Worm (Caenorhabditis elegans) whole organism, young adult: Measurements from ENCODE around the gene srx-87.

Source experiments
- B0019.2 ChIP-seq: fragments of 200-800 bp; sonication (Bioruptor generic); conservative IDR thresholded peaks from 2 replicates; pipeline ENCODE4 v1.3.6; 2022; ENCODE audit warnings: missing genetic modification reagents, missing genetic modification characterization, missing compliant biosample characterization
- C17E4.6 ChIP-seq: fragments of 200-800 bp; sonication (Bioruptor generic); IDR thresholded peaks from 2 replicates; pipeline ENCODE4 v1.3.6; 2022; ENCODE audit warnings: missing genetic modification reagents, missing genetic modification characterization, missing compliant biosample characterization
- F33H1.4 ChIP-seq: fragments of 200-800 bp; sonication (Bioruptor generic); IDR thresholded peaks from 2 replicates; pipeline ENCODE4 v1.3.6; 2022; ENCODE audit warnings: missing genetic modification reagents, missing genetic modification characterization, missing compliant biosample characterization
- Y53F4B.3 ChIP-seq: fragments of 200-800 bp; sonication (Bioruptor generic); IDR thresholded peaks from 2 replicates; pipeline ENCODE4 v1.3.6; 2022; ENCODE audit warnings: missing genetic modification reagents, missing genetic modification characterization, missing compliant biosample characterization
- Y56A3A.18 ChIP-seq: fragments of 200-800 bp; sonication (Bioruptor generic); IDR thresholded peaks from 2 replicates; pipeline ENCODE4 v1.3.6; 2022; ENCODE audit warnings: missing genetic modification reagents, missing genetic modification characterization, missing compliant biosample characterization
- Y95B8A.8 ChIP-seq: fragments of 200-800 bp; sonication (Bioruptor generic); IDR thresholded peaks from 2 replicates; pipeline ENCODE4 v1.3.6; 2022; ENCODE audit warnings: missing genetic modification reagents, missing genetic modification characterization, missing compliant biosample characterization
- akir-1 ChIP-seq: fragments of 200-800 bp; sonication (Bioruptor generic); optimal IDR thresholded peaks from 2 replicates; lab custom pipeline; 2018; ENCODE audit warnings: mild to moderate bottlenecking, missing genetic modification characterization, moderate library complexity, missing compliant biosample characterization
- aptf-3 ChIP-seq: fragments of 200-800 bp; sonication (Bioruptor generic); IDR thresholded peaks from 2 replicates; pipeline ENCODE4 v1.3.6; 2022; ENCODE audit warnings: missing genetic modification characterization, missing compliant biosample characterization
- attf-5 ChIP-seq: fragments of 200-800 bp; sonication (Bioruptor generic); optimal IDR thresholded peaks from 2 replicates; lab custom pipeline; 2018; ENCODE audit warnings: mild to moderate bottlenecking, missing genetic modification characterization, missing compliant biosample characterization
- ccch-3 ChIP-seq: fragments of 200-800 bp; sonication (Bioruptor generic); optimal IDR thresholded peaks from 2 replicates; lab custom pipeline; 2018; ENCODE audit warnings: mild to moderate bottlenecking, missing genetic modification characterization, missing compliant biosample characterization
- cebp-1 ChIP-seq, 2 experiments: fragments of 200-800 bp in 1 of 2; sonication (Bioruptor generic) in 1 of 2; sonication (generic microtip) in 1 of 2; IDR thresholded peaks in 1 of 2; optimal IDR thresholded peaks in 1 of 2; 2 replicates each; pipeline versions ENCODE4 v1.3.6 to Lab custom; 2017 to 2022; ENCODE audit warnings: missing compliant biosample characterization in 2 of 2, missing genetic modification characterization in 2 of 2, mild to moderate bottlenecking in 1 of 2, missing genetic modification reagents in 1 of 2, moderate library complexity in 1 of 2
- cebp-2 ChIP-seq: fragments of 200-800 bp; sonication (Bioruptor generic); IDR thresholded peaks from 2 replicates; pipeline ENCODE4 v1.3.6; 2022; ENCODE audit warnings: missing genetic modification characterization, missing compliant biosample characterization
- ceh-100 ChIP-seq: fragments of 200-800 bp; sonication (Bioruptor generic); IDR thresholded peaks from 2 replicates; pipeline ENCODE4 v1.3.6; 2022; ENCODE audit warnings: missing genetic modification reagents, missing genetic modification characterization, missing compliant biosample characterization
- dox-1 ChIP-seq: fragments of 200-800 bp; sonication (Bioruptor generic); IDR thresholded peaks from 2 replicates; pipeline ENCODE4 v1.3.6; 2022; ENCODE audit warnings: missing genetic modification reagents, missing genetic modification characterization, missing compliant biosample characterization
- dpl-1 ChIP-seq: fragments of 150-350 bp; optimal IDR thresholded peaks from 2 replicates; lab custom pipeline; 2014; ENCODE audit warnings: missing biosample characterization, missing genetic modification reagents, missing genetic modification characterization
- egl-18 ChIP-seq: fragments of 200-800 bp; sonication (Bioruptor generic); IDR thresholded peaks from 2 replicates; pipeline ENCODE4 v1.3.6; 2022; ENCODE audit warnings: missing genetic modification reagents, missing genetic modification characterization, missing compliant biosample characterization
- ets-4 ChIP-seq: fragments of 200-800 bp; sonication (Bioruptor generic); optimal IDR thresholded peaks from 2 replicates; lab custom pipeline; 2018; ENCODE audit warnings: mild to moderate bottlenecking, missing genetic modification characterization, missing compliant biosample characterization
- fkh-3 ChIP-seq: sonication (generic microtip); optimal IDR thresholded peaks from 2 replicates; lab custom pipeline; 2016; ENCODE audit warnings: mild to moderate bottlenecking, missing genetic modification characterization, missing compliant biosample characterization
- gei-17 ChIP-seq: fragments of 200-800 bp; sonication (Bioruptor generic); optimal IDR thresholded peaks from 2 replicates; lab custom pipeline; 2018; ENCODE audit warnings: mild to moderate bottlenecking, missing genetic modification characterization, missing compliant biosample characterization
- him-1 ChIP-seq: sonication (generic microtip); optimal IDR thresholded peaks from 2 replicates; lab custom pipeline; 2016; ENCODE audit warnings: missing genotype, missing genetic modification reagents, missing genetic modification characterization, missing compliant biosample characterization
- hlh-26 ChIP-seq: fragments of 200-800 bp; sonication (Bioruptor generic); conservative IDR thresholded peaks from 2 replicates; pipeline ENCODE4 v1.3.6; 2022; ENCODE audit warnings: missing genetic modification reagents, missing genetic modification characterization, missing compliant biosample characterization
- hmg-1.2 ChIP-seq: fragments of 200-800 bp; sonication (Bioruptor generic); IDR thresholded peaks from 2 replicates; pipeline ENCODE4 v1.3.6; 2022; ENCODE audit warnings: missing genetic modification reagents, missing genetic modification characterization, missing compliant biosample characterization
- lag-1 ChIP-seq: fragments of 200-800 bp; sonication (Bioruptor generic); IDR thresholded peaks from 2 replicates; pipeline ENCODE4 v1.3.6; 2022; ENCODE audit warnings: missing genetic modification reagents, missing genetic modification characterization, missing compliant biosample characterization
- let-526 ChIP-seq: fragments of 200-800 bp; sonication (Bioruptor generic); IDR thresholded peaks from 2 replicates; pipeline ENCODE4 v1.3.6; 2022; ENCODE audit warnings: missing genetic modification reagents, missing genetic modification characterization, missing compliant biosample characterization
- lin-26 ChIP-seq: fragments of 200-800 bp; sonication (Bioruptor generic); IDR thresholded peaks from 2 replicates; pipeline ENCODE4 v1.3.6; 2022; ENCODE audit warnings: missing genetic modification reagents, missing genetic modification characterization, missing compliant biosample characterization
- lir-1 ChIP-seq: fragments of 200-800 bp; sonication (Bioruptor generic); conservative IDR thresholded peaks from 2 replicates; pipeline ENCODE4 v1.3.6; 2022; ENCODE audit warnings: missing genetic modification reagents, missing genetic modification characterization, missing compliant biosample characterization
- madf-8 ChIP-seq: fragments of 200-800 bp; sonication (Bioruptor generic); conservative IDR thresholded peaks from 2 replicates; pipeline ENCODE4 v1.3.6; 2022; ENCODE audit warnings: missing genetic modification reagents, missing genetic modification characterization, missing compliant biosample characterization
- mcd-1 ChIP-seq: fragments of 200-800 bp; sonication (Bioruptor generic); IDR thresholded peaks from 2 replicates; pipeline ENCODE4 v1.3.6; 2022; ENCODE audit warnings: missing genetic modification reagents, missing genetic modification characterization, missing compliant biosample characterization
- nfyb-1 ChIP-seq: fragments of 200-800 bp; sonication (Bioruptor generic); IDR thresholded peaks from 2 replicates; pipeline ENCODE4 v1.3.6; 2022; ENCODE audit warnings: missing genetic modification reagents, missing genetic modification characterization, missing compliant biosample characterization
- pbrm-1 ChIP-seq: fragments of 200-800 bp; sonication (Bioruptor generic); IDR thresholded peaks from 2 replicates; pipeline ENCODE4 v1.3.6; 2022; ENCODE audit warnings: missing genetic modification reagents, missing genetic modification characterization, missing compliant biosample characterization
- rcor-1 ChIP-seq: fragments of 200-800 bp; sonication (Bioruptor generic); IDR thresholded peaks from 2 replicates; pipeline ENCODE4 v1.3.6; 2022; ENCODE audit warnings: missing genetic modification reagents, missing genetic modification characterization, missing compliant biosample characterization
- rec-8 ChIP-seq, 2 experiments: sonication (generic microtip); optimal IDR thresholded peaks; 2 replicates each; lab custom pipeline; 2016; ENCODE audit warnings: mild to moderate bottlenecking in 2 of 2, missing genetic modification characterization in 2 of 2, missing genetic modification reagents in 2 of 2, missing genotype in 2 of 2, missing biosample characterization in 1 of 2, missing compliant biosample characterization in 1 of 2, moderate library complexity in 1 of 2
- repo-1 ChIP-seq: sonication (generic microtip); optimal IDR thresholded peaks from 2 replicates; lab custom pipeline; 2017; ENCODE audit warnings: mild to moderate bottlenecking, missing genetic modification characterization, missing compliant biosample characterization
- sdz-38 ChIP-seq: sonication (generic microtip); optimal IDR thresholded peaks from 2 replicates; lab custom pipeline; 2016; ENCODE audit warnings: missing genotype, missing genetic modification characterization, missing compliant biosample characterization
- sea-2 ChIP-seq: fragments of 200-800 bp; sonication (Bioruptor generic); IDR thresholded peaks from 2 replicates; pipeline ENCODE4 v1.3.6; 2022; ENCODE audit warnings: missing genetic modification characterization, missing compliant biosample characterization
- snpc-1.3 ChIP-seq: sonication (generic microtip); optimal IDR thresholded peaks from 2 replicates; lab custom pipeline; 2017; ENCODE audit warnings: missing genetic modification characterization, mild to moderate bottlenecking, missing compliant biosample characterization, antibody characterized with exemption, moderate library complexity, missing genotype, missing genetic modification reagents; ENCODE audit not compliant: insufficient read depth
- somi-1 ChIP-seq: fragments of 200-800 bp; sonication (Bioruptor generic); optimal IDR thresholded peaks from 2 replicates; lab custom pipeline; 2018; ENCODE audit warnings: mild to moderate bottlenecking, missing genetic modification characterization, missing compliant biosample characterization
- tbp1 ChIP-seq: fragments of 200-800 bp; sonication (Bioruptor generic); optimal IDR thresholded peaks from 2 replicates; lab custom pipeline; 2018; ENCODE audit warnings: mild to moderate bottlenecking, missing genetic modification characterization, missing compliant biosample characterization
- tlf-1 ChIP-seq: fragments of 200-800 bp; sonication (Bioruptor generic); optimal IDR thresholded peaks from 2 replicates; lab custom pipeline; 2018; ENCODE audit warnings: mild to moderate bottlenecking, missing genetic modification characterization, missing compliant biosample characterization
- unc-130 ChIP-seq: sonication (generic microtip); optimal IDR thresholded peaks from 2 replicates; lab custom pipeline; 2016; ENCODE audit warnings: missing genetic modification reagents, missing genetic modification characterization, missing compliant biosample characterization
- xnd-1 ChIP-seq: sonication (generic microtip); optimal IDR thresholded peaks from 2 replicates; lab custom pipeline; 2016; ENCODE audit warnings: missing genotype, missing genetic modification reagents, missing genetic modification characterization, missing compliant biosample characterization
- zfh-2 ChIP-seq: fragments of 200-800 bp; sonication (Bioruptor generic); conservative IDR thresholded peaks from 2 replicates; pipeline ENCODE4 v1.3.6; 2022; ENCODE audit warnings: missing genetic modification reagents, missing genetic modification characterization, missing compliant biosample characterization
- zim-3 ChIP-seq: sonication (generic microtip); optimal IDR thresholded peaks from 2 replicates; lab custom pipeline; 2017; ENCODE audit warnings: mild to moderate bottlenecking, missing genetic modification characterization, moderate library complexity, missing compliant biosample characterization

Gene srx-87

DNA sequence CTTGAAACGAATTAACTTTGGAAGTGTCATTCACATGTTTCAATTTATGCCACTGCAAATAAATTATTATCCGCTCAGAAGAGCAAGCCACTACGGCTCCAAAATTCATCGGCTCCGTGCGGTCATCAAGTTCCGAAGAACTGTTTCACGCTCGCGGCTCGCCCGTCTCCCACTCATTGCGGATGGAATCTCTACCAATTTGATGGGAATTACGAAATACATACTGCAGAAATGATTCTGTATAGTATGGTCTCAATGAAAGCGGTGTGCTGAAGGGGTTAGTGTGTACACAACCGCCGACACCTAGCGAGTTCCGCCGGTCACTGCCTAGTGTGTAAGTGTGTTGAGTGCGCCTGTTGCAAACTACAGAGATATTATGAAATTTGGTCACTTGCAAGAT is 20.4 kb downstream of the srx-87 start (continued):
- no peak for TF ChIP-seq madf-8
- TF ChIP-seq snpc-1.3, result peak; percentile 43
- no peak for TF ChIP-seq unc-130 (GFP tag; lab: Kevin White, UChicago)

ce11 chrV:11589433-11589832 is 24.8 kb downstream of the srx-87 start, which contains the start of gene srx-82:
Gene srx-82, plus strand, starts transcription at chrV:11589733.
- TF ChIP-seq dox-1 (GFP tag; lab: Robert Waterston, UW) (no peak), hlh-26 (GFP tag; lab: Robert Waterston, UW) (no peak), Y53F4B.3 (no peak), Y56A3A.18 (GFP tag; lab: Robert Waterston, UW) (no peak), ceh-100 (GFP tag; lab: Robert Waterston, UW) (no peak), somi-1 (no peak), cebp-1 (GFP tag; IDR thresholded peaks at IDR 0.05; lab: Robert Waterston, UW) (no peak), cebp-1 (tag; optimal IDR thresholded peaks at IDR 0.05; lab: Kevin White, UChicago) (no peak), aptf-3 (GFP tag; lab: Robert Waterston, UW) (no peak), C17E4.6 (no peak), tlf-1 (no peak), lir-1 (GFP tag; lab: Robert Waterston, UW) (no peak), sdz-38 (tag; lab: Kevin White, UChicago) (no peak), ccch-3 (GFP tag; lab: Kevin White, UChicago) (no peak), repo-1 (no peak)

DNA sequence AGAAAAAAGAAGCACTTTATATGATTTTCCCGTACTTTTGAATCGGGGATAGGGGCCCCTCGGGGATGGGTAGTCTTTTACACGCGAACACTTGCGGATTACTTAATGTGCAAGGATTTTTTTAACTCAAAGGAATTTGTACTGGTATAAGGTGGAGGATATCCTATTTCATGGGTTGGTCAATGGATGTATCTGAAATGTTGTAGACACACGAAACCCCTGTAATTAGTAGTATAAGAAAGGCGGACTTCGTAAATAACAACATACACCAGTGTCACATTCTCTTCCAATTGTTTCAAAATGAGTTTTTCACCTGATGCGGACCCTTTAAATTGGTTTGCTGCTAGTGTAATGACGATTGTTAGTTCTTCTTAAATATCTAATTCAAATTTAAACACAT is 28.8 kb downstream of the srx-87 start, which contains the start of gene srx-80:
TSS of gene srx-80 (plus strand) at position 301 of the 400 bp plus-strand sequence.
- no peak for TF ChIP-seq repo-1
- TF ChIP-seq cebp-2 (GFP tag; lab: Robert Waterston, UW), result no peak
- no peak for TF ChIP-seq egl-18 (GFP tag; lab: Robert Waterston, UW)
- TF ChIP-seq rec-8 (tag; optimal IDR thresholded peaks at IDR 0.05; lab: Kevin White, UChicago), result no peak
- TF ChIP-seq hmg-1.2, result no peak
- no peak for TF ChIP-seq ccch-3 (GFP tag; lab: Kevin White, UChicago)
- no peak for TF ChIP-seq gei-17 (GFP tag; lab: Kevin White, UChicago)
- no peak for TF ChIP-seq lin-26 (GFP tag; lab: Robert Waterston, UW)
- TF ChIP-seq nfyb-1 (GFP tag; lab: Robert Waterston, UW), result no peak
- no peak for TF ChIP-seq rcor-1 (GFP tag; lab: Robert Waterston, UW)
- no peak for TF ChIP-seq pbrm-1 (GFP tag; lab: Robert Waterston, UW)
- no peak for TF ChIP-seq Y56A3A.18 (GFP tag; lab: Robert Waterston, UW)
- no peak for TF ChIP-seq zim-3 (tag; lab: Kevin White, UChicago)
- no peak for TF ChIP-seq zfh-2 (GFP tag; lab: Robert Waterston, UW)
- TF ChIP-seq xnd-1 (tag; lab: Kevin White, UChicago), result no peak
- no peak for TF ChIP-seq tbp1 (GFP tag; lab: Kevin White, UChicago)
- no peak for TF ChIP-seq lir-1 (GFP tag; lab: Robert Waterston, UW)
- TF ChIP-seq ets-4 (GFP tag; lab: Kevin White, UChicago), result no peak
- TF ChIP-seq attf-5 (GFP tag; lab: Kevin White, UChicago), result no peak
- no peak for TF ChIP-seq B0019.2 (GFP tag; lab: Robert Waterston, UW)

- TF ChIP-seq F33H1.4 (no peak), attf-5 (GFP tag; lab: Kevin White, UChicago) (no peak), mcd-1 (GFP tag; lab: Robert Waterston, UW) (no peak), Y95B8A.8 (GFP tag; lab: Robert Waterston, UW) (no peak), him-1 (no peak), akir-1 (GFP tag; lab: Kevin White, UChicago) (no peak), fkh-3 (tag; lab: Kevin White, UChicago) (no peak), lag-1 (no peak), let-526 (no peak), somi-1 (no peak), dpl-1 (GFP tag; lab: Kevin White, UChicago) (no peak), sea-2 (GFP tag; lab: Robert Waterston, UW) (no peak)
These were observed 29.2 kb downstream of the srx-87 start for ce11 chrV:11593888-11594287.
